Fruit fly (Drosophila melanogaster): ENCODE measurements around the gene SNF4Agamma.

Gene SNF4Agamma

DNA sequence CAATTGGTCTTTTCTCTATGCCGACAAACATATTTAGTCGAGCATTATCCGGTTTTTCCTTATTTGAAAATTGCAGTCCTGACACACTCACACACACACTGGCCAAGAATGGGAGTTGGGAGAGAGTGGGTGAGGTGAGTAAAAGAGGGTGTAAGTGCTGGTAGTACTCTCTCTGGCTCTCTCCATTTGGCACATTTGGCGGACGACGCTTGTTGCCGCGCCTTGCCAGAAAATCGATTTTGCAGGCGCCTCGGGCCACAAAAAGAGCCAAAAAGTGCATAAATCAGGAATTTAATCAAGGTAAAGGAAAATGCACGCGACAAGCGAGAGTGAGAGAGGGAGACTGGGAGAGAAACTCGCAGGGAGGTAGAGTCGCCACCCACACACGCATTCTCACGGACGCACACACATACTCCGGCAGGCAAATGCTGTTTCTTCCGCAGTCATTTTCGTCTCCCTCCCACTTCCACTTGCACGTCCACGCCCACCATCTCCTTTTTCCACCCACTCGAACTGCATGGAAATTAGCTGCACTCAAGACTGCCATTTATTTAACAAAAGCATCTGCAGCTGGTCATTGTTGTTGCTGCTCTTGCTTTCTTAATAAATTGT is 43.9 kb upstream of the SNF4Agamma start (continued):
- TF ChIP-seq Scr (GFP tag; IDR thresholded peaks at IDR 0.05; ENCODE audit: partially characterized antibody): 0 out of 2 replicates have a peak, but pooled peaks have one; percentile 6
- no peak for TF ChIP-seq amos (GFP tag; IDR thresholded peaks at IDR 0.05; ENCODE audit: partially characterized antibody)
- TF ChIP-seq hkb (optimal IDR thresholded peaks at IDR 0.05): no peak
- 0 out of 2 replicates have a peak, but pooled peaks have one; percentile 14 for TF ChIP-seq hkb (GFP tag; IDR thresholded peaks at IDR 0.05)
- peak; percentile 13; the same call in 1 of the 2 replicates for TF ChIP-seq crol (GFP tag; IDR thresholded peaks at IDR 0.05)
- TF ChIP-seq sisA (GFP tag; IDR thresholded peaks at IDR 0.05): no peak
- TF ChIP-seq pros (GFP tag; optimal IDR thresholded peaks at IDR 0.05): peak; percentile 51
- TF ChIP-seq CG6791 (GFP tag; IDR thresholded peaks at IDR 0.05; ENCODE audit: partially characterized antibody): peak; percentile 39; the same call in 1 of the 3 replicates

DNA sequence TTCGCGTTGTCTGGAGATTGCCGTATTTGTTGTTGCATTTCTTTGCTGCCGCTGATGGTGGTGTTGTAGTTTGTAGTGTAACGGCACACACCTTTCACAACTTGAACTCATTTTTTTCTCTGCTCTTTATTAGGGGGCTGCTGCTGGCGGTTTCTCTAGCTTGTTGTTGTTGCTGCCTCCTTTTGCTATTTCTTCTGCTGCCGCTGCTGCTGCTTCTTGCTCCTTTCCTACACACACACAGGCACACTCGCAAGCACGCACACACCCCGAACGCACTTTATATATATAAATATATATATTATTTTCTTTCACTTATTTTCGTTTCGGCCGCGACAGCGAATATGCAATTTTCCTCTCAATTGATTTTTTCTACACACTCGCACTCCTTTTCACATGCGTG is 43.4 kb upstream of the SNF4Agamma start:
- TF ChIP-seq rib (GFP tag; IDR thresholded peaks at IDR 0.05): 0 out of 2 replicates have a peak, but pooled peaks have one; percentile 41
- TF ChIP-seq CG4730 (GFP tag; IDR thresholded peaks at IDR 0.05): no peak
- peak; percentile 7 for TF ChIP-seq sqz (GFP tag; optimal IDR thresholded peaks at IDR 0.05)
- no peak for TF ChIP-seq pnt (GFP tag; optimal IDR thresholded peaks at IDR 0.05)
- peak; percentile 78 for TF ChIP-seq CG4360 (GFP tag; IDR thresholded peaks at IDR 0.05)
- TF ChIP-seq CG17385 (GFP tag; optimal IDR thresholded peaks at IDR 0.05): peak; percentile 61
- peak; percentile 50 for TF ChIP-seq Med (GFP tag)

DNA sequence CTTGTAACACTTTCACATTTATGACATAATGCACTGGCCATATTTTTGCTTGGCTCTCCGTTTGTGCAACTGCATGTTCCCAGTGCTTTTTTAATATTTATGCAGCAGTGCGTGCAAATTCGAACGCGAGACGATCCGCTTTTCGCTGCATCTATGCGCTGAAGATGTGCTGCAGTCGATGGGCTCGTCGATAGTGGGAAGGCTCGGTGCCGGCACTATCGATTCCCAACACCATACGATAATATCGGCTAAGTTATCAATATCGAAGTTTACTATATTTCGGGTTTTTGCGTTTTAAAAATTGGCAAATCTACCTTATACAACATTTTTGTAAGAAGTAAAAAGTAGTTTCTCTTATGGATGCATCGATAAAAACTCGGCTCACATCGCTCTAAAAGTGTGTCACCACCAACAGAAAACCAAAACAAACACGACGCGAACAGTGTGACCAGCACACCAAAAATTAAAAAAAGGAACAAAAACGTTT is 42.9 kb upstream of the SNF4Agamma start, which contains the start of gene RhoGAP93B:
RhoGAP93B (minus strand) TSS at position 197 of the 487 bp plus-strand sequence.
- TF ChIP-seq Atf3 (GFP tag; optimal IDR thresholded peaks at IDR 0.05): peak; percentile 86
- TF ChIP-seq scrt (GFP tag; optimal IDR thresholded peaks at IDR 0.05): no peak
- peak; percentile 89 for TF ChIP-seq CG11247 (GFP tag; IDR thresholded peaks at IDR 0.05)
- TF ChIP-seq CG10979 (tag; optimal IDR thresholded peaks at IDR 0.05): peak; percentile 71
- peak; percentile 92 for TF ChIP-seq HmgZ (tag; optimal IDR thresholded peaks at IDR 0.05)
- TF ChIP-seq CG10274 (GFP tag; optimal IDR thresholded peaks at IDR 0.05): peak; percentile 25
- no peak for TF ChIP-seq tap (tag; optimal IDR thresholded peaks at IDR 0.05)
- peak; percentile 98 for TF ChIP-seq sens (GFP tag)
- peak; percentile 89 for TF ChIP-seq CG16863 (GFP tag; optimal IDR thresholded peaks at IDR 0.05)
- TF ChIP-seq schlank (tag; optimal IDR thresholded peaks at IDR 0.05): no peak
- no peak for TF ChIP-seq fru (optimal IDR thresholded peaks at IDR 0.05)
- peak; percentile 74 for TF ChIP-seq crc (GFP tag; optimal IDR thresholded peaks at IDR 0.05)
- TF ChIP-seq lbe (GFP tag; optimal IDR thresholded peaks at IDR 0.05): peak; percentile 74
- TF ChIP-seq fd3F (GFP tag; optimal IDR thresholded peaks at IDR 0.05): peak; percentile 45
- TF ChIP-seq CG30431 (GFP tag; optimal IDR thresholded peaks at IDR 0.05): peak; percentile 39
- TF ChIP-seq CG13287 (GFP tag; IDR thresholded peaks at IDR 0.05; ENCODE audit: partially characterized antibody): peak; percentile 100
- no peak for TF ChIP-seq CG15011 (GFP tag; optimal IDR thresholded peaks at IDR 0.05)
- peak; percentile 76 for TF ChIP-seq Hsf (GFP tag; optimal IDR thresholded peaks at IDR 0.05)
- 0 out of 2 replicates have a peak, but pooled peaks have one; percentile 5 for TF ChIP-seq CG4360 (GFP tag; IDR thresholded peaks at IDR 0.05)
- TF ChIP-seq fd96Cb (tag; optimal IDR thresholded peaks at IDR 0.05): peak; percentile 77
- peak; percentile 83 for TF ChIP-seq NC2β (GFP tag; optimal IDR thresholded peaks at IDR 0.05)
- TF ChIP-seq pnt (GFP tag; optimal IDR thresholded peaks at IDR 0.05): peak; percentile 74
- peak; percentile 15; the same call in 1 of the 2 replicates for TF ChIP-seq Dip2 (GFP tag; IDR thresholded peaks at IDR 0.05)
- peak; percentile 76 for TF ChIP-seq repo (GFP tag; optimal IDR thresholded peaks at IDR 0.05)
- TF ChIP-seq hb (GFP tag; IDR thresholded peaks at IDR 0.05; ENCODE audit: partially characterized antibody): peak; percentile 100
- TF ChIP-seq Hey (tag; optimal IDR thresholded peaks at IDR 0.05): peak; percentile 2
- TF ChIP-seq CG4707 (GFP tag; optimal IDR thresholded peaks at IDR 0.05): no peak
- TF ChIP-seq sima (GFP tag; optimal IDR thresholded peaks at IDR 0.05): peak; percentile 71
- peak; percentile 88 for TF ChIP-seq CG17328 (GFP tag; IDR thresholded peaks at IDR 0.05)
- peak; percentile 75 for TF ChIP-seq CG30020 (tag; optimal IDR thresholded peaks at IDR 0.05)
- TF ChIP-seq so (GFP tag; IDR thresholded peaks at IDR 0.05): peak; percentile 94
- peak; percentile 91 for TF ChIP-seq Rfx (GFP tag; IDR thresholded peaks at IDR 0.05)
- peak; percentile 83 for TF ChIP-seq Blimp-1 (GFP tag; optimal IDR thresholded peaks at IDR 0.05)
- TF ChIP-seq Dek (tag; optimal IDR thresholded peaks at IDR 0.05): peak; percentile 67
